Worm (Caenorhabditis elegans): ENCODE data around the gene tpk-1.

Gene tpk-1

ce11 chrIII:8956146-8956646, 44.3 kb downstream of the tpk-1 start, which contains the start of the genes ZK643.5 and ZK643.2 (continued):
- TF ChIP-seq aha-1 (tag; optimal IDR thresholded peaks at IDR 0.05) = no peak
- no peak for TF ChIP-seq zip-4 (GFP tag; optimal IDR thresholded peaks at IDR 0.05)
- no peak for TF ChIP-seq hlh-17 (GFP tag; optimal IDR thresholded peaks at IDR 0.05; ENCODE audit: borderline replicate concordance)
- TF ChIP-seq xbp-1 (tag; optimal IDR thresholded peaks at IDR 0.05) = peak; percentile 73
- peak; percentile 75 to 86 (median 79) for TF ChIP-seq dpl-1 (GFP tag; optimal IDR thresholded peaks at IDR 0.05)
- TF ChIP-seq pax-3 (tag; optimal IDR thresholded peaks at IDR 0.05) = no peak
- TF ChIP-seq lsy-2 (tag; optimal IDR thresholded peaks at IDR 0.05) = peak; percentile 92 to 98
- peak; percentile 66 for TF ChIP-seq C16A3.4 (tag; optimal IDR thresholded peaks at IDR 0.05)
- no peak for TF ChIP-seq nhr-12 (tag; optimal IDR thresholded peaks at IDR 0.05)
- TF ChIP-seq snpc-4 (tag; optimal IDR thresholded peaks at IDR 0.05) = no peak
- TF ChIP-seq ceh-82 (tag; optimal IDR thresholded peaks at IDR 0.05) = peak; percentile 26 to 72 (median 38)
- peak; percentile 72 for TF ChIP-seq tbx-2 (tag; optimal IDR thresholded peaks at IDR 0.05)
- no peak for TF ChIP-seq nhr-84 (tag; optimal IDR thresholded peaks at IDR 0.05)
- TF ChIP-seq lin-13 (GFP tag; optimal IDR thresholded peaks at IDR 0.05) = no peak
- TF ChIP-seq C04F5.9 (tag; optimal IDR thresholded peaks at IDR 0.05) = peak; percentile 44
- TF ChIP-seq sptf-1 (tag; optimal IDR thresholded peaks at IDR 0.05) = no peak
- no peak for TF ChIP-seq C34B4.2 (tag; optimal IDR thresholded peaks at IDR 0.05)
- no peak for TF ChIP-seq ets-5 (GFP tag; IDR thresholded peaks at IDR 0.05)
- peak; percentile 70 for TF ChIP-seq lin-14 (GFP tag; optimal IDR thresholded peaks at IDR 0.05)
- TF ChIP-seq nhr-76 (tag; optimal IDR thresholded peaks at IDR 0.05) = no peak
- peak; percentile 45 for TF ChIP-seq nhr-85 (tag)
- peak; percentile 72 for TF ChIP-seq mep-1 (tag; optimal IDR thresholded peaks at IDR 0.05)
- TF ChIP-seq ceh-8 (GFP tag; optimal IDR thresholded peaks at IDR 0.05) = no peak
- peak; percentile 76 to 90 for TF ChIP-seq lin-35 (GFP tag; optimal IDR thresholded peaks at IDR 0.05)
- no peak for TF ChIP-seq mab-9 (GFP tag; IDR thresholded peaks at IDR 0.05)
- TF ChIP-seq nhr-11 (tag; optimal IDR thresholded peaks at IDR 0.05) = no peak
- TF ChIP-seq egl-27 (tag; optimal IDR thresholded peaks at IDR 0.05) = no peak
- no peak for TF ChIP-seq grh-1 (GFP tag; IDR thresholded peaks at IDR 0.05)
- peak; percentile 87 for TF ChIP-seq F16B12.6 (tag; optimal IDR thresholded peaks at IDR 0.05)
- TF ChIP-seq pag-3 (tag; optimal IDR thresholded peaks at IDR 0.05; ENCODE audit: borderline replicate concordance, insufficient read depth) = no peak
- TF ChIP-seq mdl-1 (tag; optimal IDR thresholded peaks at IDR 0.05) = peak in 1 of 2 experiments; percentile 67
- no peak for TF ChIP-seq ceh-90 (tag; optimal IDR thresholded peaks at IDR 0.05)
- no peak for TF ChIP-seq unc-62 (GFP tag; optimal IDR thresholded peaks at IDR 0.05)
- TF ChIP-seq nhr-19 (GFP tag; conservative IDR thresholded peaks at IDR 0.05) = peak; percentile 63
- TF ChIP-seq fkh-4 (tag; optimal IDR thresholded peaks at IDR 0.05; ENCODE audit: borderline replicate concordance) = no peak
- peak; percentile 21 for TF ChIP-seq fos-1 (tag; optimal IDR thresholded peaks at IDR 0.05)

DNA sequence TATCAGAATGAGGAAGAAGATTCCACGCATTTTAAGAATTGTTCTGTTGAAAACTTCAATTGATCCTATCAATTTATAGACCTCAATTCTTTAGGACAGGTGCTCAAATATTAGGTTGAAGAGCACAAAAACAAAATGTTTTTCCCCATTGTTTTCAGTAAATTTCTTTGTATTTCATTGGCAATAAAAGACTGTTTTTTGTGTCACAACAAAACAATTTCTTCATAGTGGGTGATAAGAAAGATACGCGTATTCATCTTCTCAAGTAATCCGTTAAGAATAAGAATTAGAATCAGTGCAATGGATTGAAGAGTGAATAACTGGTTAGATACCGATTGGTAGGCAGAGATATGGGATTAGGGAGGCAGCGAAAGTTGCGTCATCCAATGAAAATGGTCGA, 48.7 kb downstream of the tpk-1 start, which contains the start of gene ZK643.6:
ZK643.6 (minus strand) TSS at position 101 of the 400 bp plus-strand sequence.
- TF ChIP-seq ceh-8 (GFP tag; optimal IDR thresholded peaks at IDR 0.05) = no peak
- peak; percentile 1 for TF ChIP-seq dsc-1 (tag; optimal IDR thresholded peaks at IDR 0.05)
- no peak for TF ChIP-seq ceh-82 (tag; optimal IDR thresholded peaks at IDR 0.05)
- no peak for TF ChIP-seq isw-1 (GFP tag; IDR thresholded peaks at IDR 0.05)
- TF ChIP-seq efl-1 (optimal IDR thresholded peaks at IDR 0.05) = no peak
- peak in 1 of 2 experiments; percentile 33 for TF ChIP-seq efl-1 (GFP tag; optimal IDR thresholded peaks at IDR 0.05 in 1 of 2)

DNA sequence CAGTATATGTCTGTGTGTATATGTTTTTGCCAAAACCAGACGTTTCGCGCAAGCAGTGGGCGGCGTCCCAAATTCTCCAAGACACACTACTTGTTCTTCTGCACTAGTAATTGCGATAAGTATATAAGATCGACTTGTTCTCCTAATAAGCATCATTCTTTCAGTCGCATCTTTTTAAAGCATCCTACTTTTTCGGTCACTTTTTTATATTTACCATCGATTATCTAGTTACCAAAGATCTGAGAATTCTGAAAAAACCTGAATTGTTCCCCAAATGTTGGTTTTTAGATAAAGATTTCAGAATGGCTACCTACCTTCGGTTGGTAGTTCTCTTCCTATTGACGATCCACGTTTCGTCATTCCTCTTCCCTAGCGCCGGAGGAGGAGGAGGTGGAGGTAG, 50.0 kb downstream of the tpk-1 start, which contains the start of gene grl-25:
grl-25 (plus strand) TSS at position 301 of the 400 bp plus-strand sequence.
- TF ChIP-seq nhr-237 (tag; optimal IDR thresholded peaks at IDR 0.05) (no peak), elt-3 (tag; optimal IDR thresholded peaks at IDR 0.05) (no peak), nhr-19 (GFP tag; conservative IDR thresholded peaks at IDR 0.05) (no peak)

All from whole organism, L1 larva.